Worm (Caenorhabditis elegans): Measurements from ENCODE around the gene oac-39.
"Not testable (repeated sequence)": the region's sequence is repeated elsewhere in the genome, so short reads cannot be mapped to it uniquely, and the experiment has no call there.

DNA sequence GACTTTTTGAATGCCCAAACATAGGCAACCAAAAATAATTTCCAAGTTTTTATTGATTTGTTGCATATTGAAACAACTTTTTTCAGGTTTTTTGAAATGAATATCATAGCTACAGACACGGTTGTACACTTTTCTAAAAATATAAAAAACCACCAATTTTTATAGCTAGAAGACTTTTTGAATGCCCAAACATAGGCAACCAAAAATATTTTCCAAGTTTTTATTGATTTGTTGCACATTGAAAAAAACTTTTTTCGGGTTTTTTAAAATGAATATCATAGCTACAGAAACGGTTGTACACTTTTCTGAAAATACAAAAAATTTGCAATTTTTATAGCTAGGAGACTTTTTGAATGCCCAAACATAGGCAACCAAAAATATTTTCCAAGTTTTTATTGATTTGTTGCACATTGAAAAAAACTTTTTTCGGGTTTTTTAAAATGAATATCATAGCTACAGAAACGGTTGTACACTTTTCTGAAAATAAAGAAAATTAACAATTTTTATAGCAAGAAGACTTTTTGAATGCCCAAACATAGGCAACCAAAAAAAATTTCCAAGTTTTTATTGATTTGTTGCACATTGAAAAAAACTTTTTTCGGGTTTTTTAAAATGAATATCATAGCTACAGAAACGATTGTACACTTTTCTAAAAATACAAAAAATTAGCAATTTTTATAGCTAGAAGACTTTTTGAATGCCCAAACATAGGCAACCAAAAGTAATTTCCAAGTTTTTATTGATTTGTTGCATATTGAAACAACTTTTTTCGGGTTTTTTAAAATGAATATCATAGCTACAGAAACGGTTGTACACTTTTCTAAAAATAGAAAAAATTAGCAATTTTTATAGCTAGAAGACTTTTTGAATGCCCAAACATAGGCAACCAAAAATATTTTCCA is 13.8 kb upstream of the oac-39 start:
- TF ChIP-seq flt-1 (GFP tag; IDR thresholded peaks at IDR 0.05); ztf-23 (GFP tag; IDR thresholded peaks at IDR 0.05); ref-1 (GFP tag; conservative IDR thresholded peaks at IDR 0.05): not testable (repeated sequence)

Measured in whole organism, midembryonic.